Fruit fly (Drosophila melanogaster): ENCODE measurements around the gene CG14424.

Gene CG14424

DNA sequence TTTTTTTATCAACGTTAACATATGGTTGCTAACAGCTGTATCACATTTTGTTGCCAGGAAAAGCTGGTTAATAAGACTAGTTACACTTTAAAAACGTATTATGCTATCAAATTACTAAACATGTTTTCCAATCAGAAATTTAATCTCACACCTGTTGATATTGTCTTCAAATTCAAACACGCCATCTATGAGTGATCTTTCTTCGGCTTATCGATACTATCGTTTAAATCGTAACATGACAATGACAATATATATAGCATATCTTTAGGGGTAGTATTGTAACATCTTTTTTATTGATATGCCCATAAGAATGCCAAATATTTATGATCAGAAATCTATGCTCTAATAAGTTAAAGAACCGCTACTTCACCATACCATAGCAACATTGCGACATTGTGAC, 22.1 kb upstream of the CG14424 start:
- TF ChIP-seq CG1621 (tag; optimal IDR thresholded peaks at IDR 0.05), result no peak
- peak; percentile 32 for TF ChIP-seq dsx (GFP tag; optimal IDR thresholded peaks at IDR 0.05; ENCODE audit: poor library complexity, severe bottlenecking)
- no peak for TF ChIP-seq CG9139 (GFP tag; optimal IDR thresholded peaks at IDR 0.05)
- TF ChIP-seq CG11902 (GFP tag; optimal IDR thresholded peaks at IDR 0.05), result no peak
- TF ChIP-seq Sox15 (GFP tag; optimal IDR thresholded peaks at IDR 0.05), result no peak
- TF ChIP-seq svp (GFP tag), result no peak
- TF ChIP-seq CG16779 (tag; optimal IDR thresholded peaks at IDR 0.05), result no peak
- no peak for TF ChIP-seq CG8119 (GFP tag; IDR thresholded peaks at IDR 0.05)
- TF ChIP-seq ss (GFP tag; optimal IDR thresholded peaks at IDR 0.05), result no peak
- no peak for TF ChIP-seq CG7368 (GFP tag; optimal IDR thresholded peaks at IDR 0.05)
- peak; percentile 29 for TF ChIP-seq Eip78C (GFP tag)
- TF ChIP-seq spab (GFP tag; optimal IDR thresholded peaks at IDR 0.05), result no peak
- TF ChIP-seq Sox14 (GFP tag; optimal IDR thresholded peaks at IDR 0.05), result no peak
- no peak for TF ChIP-seq Eip75B (GFP tag; optimal IDR thresholded peaks at IDR 0.05)
- no peak for TF ChIP-seq acj6 (GFP tag; optimal IDR thresholded peaks at IDR 0.05)
- TF ChIP-seq cyc (GFP tag; optimal IDR thresholded peaks at IDR 0.05), result no peak
- no peak for TF ChIP-seq Hr39 (GFP tag; optimal IDR thresholded peaks at IDR 0.05)

DNA sequence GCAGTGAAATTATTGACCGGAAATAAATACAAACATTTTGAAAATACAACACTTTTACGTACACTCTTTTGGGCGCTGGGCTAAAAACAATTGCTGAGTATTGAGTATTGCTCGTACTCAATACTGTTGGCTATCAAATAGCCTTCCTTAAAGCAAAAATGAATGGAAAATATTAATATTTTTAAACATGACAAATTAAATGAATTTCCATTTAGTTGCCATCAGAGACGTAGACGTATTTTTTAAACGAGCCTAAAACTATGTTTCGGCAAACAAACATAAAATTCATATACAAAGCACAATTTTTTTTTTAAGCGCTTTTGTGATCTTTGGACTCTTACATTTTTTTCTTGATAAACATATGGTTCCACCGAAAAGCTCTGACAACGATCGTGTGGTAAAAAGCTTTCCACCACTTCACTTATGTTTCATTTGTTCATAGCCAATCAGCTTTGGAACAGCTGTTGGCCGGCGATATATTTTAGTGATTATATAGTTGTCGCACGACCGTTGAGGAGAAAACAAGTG, 20.6 kb upstream of the CG14424 start, which contains the start of gene CG3603:
Gene CG3603, plus strand, starts transcription at position 490 of the 528 bp plus-strand sequence.
- TF ChIP-seq CG16779 (tag; optimal IDR thresholded peaks at IDR 0.05) (peak; percentile 85), topi (GFP tag; optimal IDR thresholded peaks at IDR 0.05) (peak; percentile 60), CG15336 (GFP tag; IDR thresholded peaks at IDR 0.05) (peak; percentile 55; the same call in 1 of the 2 replicates), CG3919 (GFP tag; optimal IDR thresholded peaks at IDR 0.05) (peak; percentile 68), dsx (GFP tag; optimal IDR thresholded peaks at IDR 0.05; ENCODE audit: poor library complexity, severe bottlenecking) (peak; percentile 13), CG31627 (GFP tag; optimal IDR thresholded peaks at IDR 0.05) (peak; percentile 20), Smox (GFP tag; optimal IDR thresholded peaks at IDR 0.05) (peak; percentile 50), Lpt (GFP tag; optimal IDR thresholded peaks at IDR 0.05) (peak; percentile 63), Hr39 (GFP tag; optimal IDR thresholded peaks at IDR 0.05) (peak; percentile 17), CG6792 (GFP tag; optimal IDR thresholded peaks at IDR 0.05) (no peak), CG8632 (GFP tag; optimal IDR thresholded peaks at IDR 0.05) (peak; percentile 46), Eip93F (GFP tag; optimal IDR thresholded peaks at IDR 0.05) (peak; percentile 72), spab (GFP tag; optimal IDR thresholded peaks at IDR 0.05) (peak; percentile 77), esn (GFP tag; optimal IDR thresholded peaks at IDR 0.05) (peak; percentile 48), pdm3 (GFP tag; optimal IDR thresholded peaks at IDR 0.05) (peak; percentile 46), Ets21C (GFP tag; optimal IDR thresholded peaks at IDR 0.05) (no peak), CG11294 (GFP tag; IDR thresholded peaks at IDR 0.05) (no peak), CG11902 (GFP tag; optimal IDR thresholded peaks at IDR 0.05) (no peak), Hr38 (GFP tag; optimal IDR thresholded peaks at IDR 0.05) (no peak), CG11762 (GFP tag; optimal IDR thresholded peaks at IDR 0.05; ENCODE audit: insufficient read depth) (peak; percentile 70), Eip75B (GFP tag; optimal IDR thresholded peaks at IDR 0.05) (peak; percentile 53), eg (GFP tag; IDR thresholded peaks at IDR 0.05) (peak; percentile 79; the same call in 2 of the 3 replicates), Met (GFP tag; optimal IDR thresholded peaks at IDR 0.05) (peak; percentile 71), Gug (GFP tag; IDR thresholded peaks at IDR 0.05) (no peak), salr (GFP tag; optimal IDR thresholded peaks at IDR 0.05) (peak; percentile 51 to 62), CG32006 (GFP tag; optimal IDR thresholded peaks at IDR 0.05) (peak; percentile 57), vri (GFP tag; optimal IDR thresholded peaks at IDR 0.05) (peak; percentile 44), CG10669 (GFP tag; optimal IDR thresholded peaks at IDR 0.05) (peak; percentile 75), CG4318 (GFP tag; optimal IDR thresholded peaks at IDR 0.05) (no peak), achi (GFP tag; optimal IDR thresholded peaks at IDR 0.05) (peak; percentile 52), dac (GFP tag; optimal IDR thresholded peaks at IDR 0.05) (peak; percentile 48), ss (GFP tag; optimal IDR thresholded peaks at IDR 0.05) (peak; percentile 76 to 85), fkh (GFP tag; optimal IDR thresholded peaks at IDR 0.05) (no peak), net (GFP tag; optimal IDR thresholded peaks at IDR 0.05) (peak; percentile 83), Sox14 (GFP tag; optimal IDR thresholded peaks at IDR 0.05) (peak; percentile 42), CG10631 (GFP tag; optimal IDR thresholded peaks at IDR 0.05) (no peak), Eip78C (GFP tag) (peak; percentile 85), Blimp-1 (GFP tag; optimal IDR thresholded peaks at IDR 0.05) (peak; percentile 57), fd59A (GFP tag; optimal IDR thresholded peaks at IDR 0.05) (peak; percentile 3), CG34406 (GFP tag; optimal IDR thresholded peaks at IDR 0.05) (peak; percentile 63), fd85E (GFP tag; optimal IDR thresholded peaks at IDR 0.05) (peak; percentile 25), CG9139 (GFP tag; optimal IDR thresholded peaks at IDR 0.05) (peak; percentile 93)

Measured in whole organism, prepupa.